Fruit fly (Drosophila melanogaster) whole organism, wandering third instar larva: ENCODE results near the gene Orc2.
A peak's percentile ranks its signal among the peaks of the same experiment; 100 is the strongest.

Experiments used
- Myc ChIP-seq: fragments of >200 bp; optimal IDR thresholded peaks from 2 replicates; lab custom pipeline; 2017
- br ChIP-seq: fragments of 200-800 bp; sonication (Bioruptor generic); optimal IDR thresholded peaks from 2 replicates; lab custom pipeline; 2016; ENCODE audit warnings: missing biosample characterization, missing genetic modification characterization
- sv ChIP-seq: fragments of 200-800 bp; sonication (Bioruptor generic); optimal IDR thresholded peaks from 3 replicates; lab custom pipeline; 2016; ENCODE audit warnings: missing biosample characterization, missing genetic modification characterization

DNA sequence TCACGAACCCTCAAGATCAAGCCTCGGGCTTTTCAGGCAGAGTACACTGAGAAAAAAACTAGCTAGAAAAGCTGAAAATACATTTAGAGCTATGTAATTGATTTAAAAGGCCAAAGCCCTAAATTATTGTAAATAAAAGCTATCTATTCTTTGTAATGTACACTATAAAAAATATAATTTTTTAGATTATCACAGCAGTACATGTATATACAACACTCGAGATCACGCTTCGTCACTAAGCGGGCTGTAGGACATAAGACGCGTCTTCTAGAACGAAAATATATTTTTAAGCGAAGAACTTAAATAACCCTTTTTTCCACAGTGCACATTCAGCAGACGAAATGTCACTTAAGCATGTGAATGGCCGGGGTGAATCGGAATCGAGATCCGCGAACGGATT is 23.3 kb upstream of the Orc2 start:
- TF ChIP-seq Myc (lab: Kevin White, UChicago) (no peak), br (GFP tag; lab: Kevin White, UChicago) (peak; percentile 20), sv (no peak)
